Fruit fly (Drosophila melanogaster) whole organism, wandering third instar larva: ENCODE measurements around the gene larp.

Experiments
- CG32264 ChIP-seq: fragments of 200-800 bp; sonication (Bioruptor generic); optimal IDR thresholded peaks from 2 replicates; lab custom pipeline; 2016; ENCODE audit warnings: missing biosample characterization, missing genetic modification characterization
- Dfd ChIP-seq: fragments of >200 bp; optimal IDR thresholded peaks from 2 replicates; lab custom pipeline; 2017; ENCODE audit warnings: missing biosample characterization, missing genetic modification characterization
- GATAd ChIP-seq: sonication (Bioruptor generic); optimal IDR thresholded peaks from 2 replicates; lab custom pipeline; 2016; ENCODE audit warnings: missing biosample characterization, missing genetic modification characterization
- Hr83 ChIP-seq: fragments of 200-300 bp; sonication (Bioruptor generic); optimal IDR thresholded peaks from 2 replicates; lab custom pipeline; 2016; ENCODE audit warnings: missing biosample characterization, mild to moderate bottlenecking, missing genetic modification characterization, moderate library complexity; ENCODE audit not compliant: poor library complexity, severe bottlenecking
- Jra ChIP-seq: sonication (Bioruptor generic); optimal IDR thresholded peaks from 2 replicates; lab custom pipeline; 2016; ENCODE audit warnings: missing biosample characterization, missing genetic modification characterization
- Mio ChIP-seq: sonication (Bioruptor generic); optimal IDR thresholded peaks from 2 replicates; lab custom pipeline; 2016; ENCODE audit warnings: missing biosample characterization, missing genetic modification characterization
- Myc ChIP-seq: fragments of >200 bp; optimal IDR thresholded peaks from 2 replicates; lab custom pipeline; 2017
- OdsH ChIP-seq: fragments of 200-800 bp; sonication (Bioruptor generic); optimal IDR thresholded peaks from 2 replicates; lab custom pipeline; 2016; ENCODE audit warnings: missing biosample characterization, mild to moderate bottlenecking, missing genetic modification characterization
- Vsx2 ChIP-seq: fragments of 200-300, 225-300 bp; sonication (Bioruptor generic); optimal IDR thresholded peaks from 2 replicates; lab custom pipeline; 2018; ENCODE audit warnings: missing biosample characterization, missing genetic modification characterization; ENCODE audit not compliant: partially characterized antibody
- dl ChIP-seq, 2 experiments: fragments of 175-275, 200-275 bp in 1 of 2; fragments of 200-275 bp in 1 of 2; sonication (Bioruptor generic); optimal IDR thresholded peaks; lab custom pipeline; 2018; ENCODE audit warnings: mild to moderate bottlenecking in 2 of 2, missing biosample characterization in 2 of 2, missing genetic modification characterization in 2 of 2, moderate library complexity in 2 of 2; ENCODE audit not compliant: partially characterized antibody in 2 of 2, insufficient read depth in 1 of 2
- dmrt93B ChIP-seq: fragments of 200-800 bp; sonication (Bioruptor generic); optimal IDR thresholded peaks from 2 replicates; lab custom pipeline; 2018; ENCODE audit warnings: missing biosample characterization, mild to moderate bottlenecking, missing genetic modification characterization
- dsf ChIP-seq: sonication (Bioruptor generic); optimal IDR thresholded peaks from 2 replicates; lab custom pipeline; 2016; ENCODE audit warnings: missing biosample characterization, missing genetic modification characterization, borderline replicate concordance
- foxo ChIP-seq, 2 experiments: fragments of 200-800 bp; sonication (Bioruptor generic); optimal IDR thresholded peaks; 2 replicates in 1 of 2; 3 replicates in 1 of 2; lab custom pipeline; 2016 to 2017; ENCODE audit warnings: missing biosample characterization in 2 of 2, missing genetic modification characterization in 2 of 2
- h ChIP-seq: fragments of 200-800 bp; sonication (Bioruptor generic); optimal IDR thresholded peaks from 3 replicates; lab custom pipeline; 2016; ENCODE audit warnings: missing biosample characterization, mild to moderate bottlenecking, missing genetic modification characterization
- jim ChIP-seq: fragments of 175-275, 200-325 bp; sonication (Bioruptor generic); optimal IDR thresholded peaks from 2 replicates; lab custom pipeline; 2016; ENCODE audit warnings: missing biosample characterization, mild to moderate bottlenecking, missing genetic modification characterization
- pan ChIP-seq: fragments of >200 bp; optimal IDR thresholded peaks from 2 replicates; lab custom pipeline; 2017
- psq ChIP-seq: fragments of 200-800 bp; sonication (Bioruptor generic); optimal IDR thresholded peaks from 3 replicates; lab custom pipeline; 2017; ENCODE audit warnings: missing biosample characterization, mild to moderate bottlenecking, missing genetic modification characterization, moderate library complexity
- sv ChIP-seq: fragments of 200-800 bp; sonication (Bioruptor generic); optimal IDR thresholded peaks from 3 replicates; lab custom pipeline; 2016; ENCODE audit warnings: missing biosample characterization, missing genetic modification characterization
- woc ChIP-seq: sonication (Bioruptor generic); optimal IDR thresholded peaks from 2 replicates; lab custom pipeline; 2016; ENCODE audit warnings: missing biosample characterization, mild to moderate bottlenecking, missing genetic modification characterization

The larp gene

dm6 chr3R:28283419-28283818 is 52.8 kb downstream of the larp start, which contains the start of gene CG34437:
TSS of gene CG34437 (plus strand) at chr3R:28283719.
- no peak for TF ChIP-seq sv (GFP tag; lab: Kevin White, UChicago)
- no peak for TF ChIP-seq dsf
- TF ChIP-seq woc (GFP tag; lab: Kevin White, UChicago) = no peak
- TF ChIP-seq pan = no peak
- TF ChIP-seq Dfd = no peak
- TF ChIP-seq Vsx2 (GFP tag; lab: Kevin White, UChicago) = no peak
- no peak for TF ChIP-seq dmrt93B (GFP tag; lab: Kevin White, UChicago)
- no peak for TF ChIP-seq Mio (GFP tag; lab: Kevin White, UChicago)
- no peak for TF ChIP-seq GATAd (GFP tag; lab: Kevin White, UChicago)
- TF ChIP-seq CG32264 = no peak
- no peak for TF ChIP-seq psq
- TF ChIP-seq OdsH (GFP tag; lab: Kevin White, UChicago) = no peak
- no peak for TF ChIP-seq jim (GFP tag; lab: Kevin White, UChicago)
- no peak for TF ChIP-seq Hr83 (GFP tag; lab: Kevin White, UChicago)
- TF ChIP-seq foxo (GFP tag; optimal IDR thresholded peaks at IDR 0.05; lab: Kevin White, UChicago) = no peak
- TF ChIP-seq, all 38 proteins: peak for 0

- TF ChIP-seq h (GFP tag; lab: Kevin White, UChicago) (no peak), jim (GFP tag; lab: Kevin White, UChicago) (no peak), dmrt93B (GFP tag; lab: Kevin White, UChicago) (no peak), Myc (lab: Kevin White, UChicago) (no peak), dl (GFP tag; optimal IDR thresholded peaks at IDR 0.05; lab: Kevin White, UChicago; ENCODE audit: insufficient read depth in 1 of 2, partially characterized antibody in 2 of 2) (no peak), Jra (GFP tag; lab: Kevin White, UChicago) (no peak)
Measured at dm6 chr3R:28282280-28282679, 54.0 kb downstream of the larp start, which contains the start of gene CG34436. TSS of gene CG34436 (plus strand) at chr3R:28282580.
